Worm (Caenorhabditis elegans): ENCODE data around the gene srb-12.
A peak's percentile ranks its signal among the peaks of the same experiment; 100 is the strongest.

Gene srb-12

ce11 chrII:5142619-5143018, 11.8 kb downstream of the srb-12 start, which contains the start of gene F58A6.1:
TSS of gene F58A6.1 (plus strand) at chrII:5142919.
- TF ChIP-seq sma-9 (GFP tag; optimal IDR thresholded peaks at IDR 0.05), result no peak
- TF ChIP-seq sma-9 (tag; optimal IDR thresholded peaks at IDR 0.05), result no peak
- no peak for TF ChIP-seq lin-11 (tag; optimal IDR thresholded peaks at IDR 0.05)
- no peak for TF ChIP-seq nhr-10 (tag; optimal IDR thresholded peaks at IDR 0.05)
- TF ChIP-seq nhr-23 (tag; optimal IDR thresholded peaks at IDR 0.05), result no peak
- TF ChIP-seq nhr-12 (tag; optimal IDR thresholded peaks at IDR 0.05), result no peak
- no peak for TF ChIP-seq sma-3 (GFP tag; optimal IDR thresholded peaks at IDR 0.05)
- TF ChIP-seq nhr-25 (tag; optimal IDR thresholded peaks at IDR 0.05), result no peak
- no peak for TF ChIP-seq fos-1 (tag; optimal IDR thresholded peaks at IDR 0.05)
- TF ChIP-seq nhr-6 (tag; optimal IDR thresholded peaks at IDR 0.05), result no peak
- no peak for TF ChIP-seq zag-1 (tag; optimal IDR thresholded peaks at IDR 0.05)
- no peak for TF ChIP-seq ceh-16 (tag; optimal IDR thresholded peaks at IDR 0.05)
- TF ChIP-seq nhr-129 (tag; optimal IDR thresholded peaks at IDR 0.05), result no peak
- no peak for TF ChIP-seq elt-1 (tag; optimal IDR thresholded peaks at IDR 0.05)
- TF ChIP-seq dmd-4 (tag; optimal IDR thresholded peaks at IDR 0.05), result no peak
- no peak for TF ChIP-seq lin-13 (GFP tag; optimal IDR thresholded peaks at IDR 0.05)
- TF ChIP-seq elt-3 (tag; optimal IDR thresholded peaks at IDR 0.05), result no peak
- TF ChIP-seq R02D3.7 (tag; optimal IDR thresholded peaks at IDR 0.05), result no peak

DNA sequence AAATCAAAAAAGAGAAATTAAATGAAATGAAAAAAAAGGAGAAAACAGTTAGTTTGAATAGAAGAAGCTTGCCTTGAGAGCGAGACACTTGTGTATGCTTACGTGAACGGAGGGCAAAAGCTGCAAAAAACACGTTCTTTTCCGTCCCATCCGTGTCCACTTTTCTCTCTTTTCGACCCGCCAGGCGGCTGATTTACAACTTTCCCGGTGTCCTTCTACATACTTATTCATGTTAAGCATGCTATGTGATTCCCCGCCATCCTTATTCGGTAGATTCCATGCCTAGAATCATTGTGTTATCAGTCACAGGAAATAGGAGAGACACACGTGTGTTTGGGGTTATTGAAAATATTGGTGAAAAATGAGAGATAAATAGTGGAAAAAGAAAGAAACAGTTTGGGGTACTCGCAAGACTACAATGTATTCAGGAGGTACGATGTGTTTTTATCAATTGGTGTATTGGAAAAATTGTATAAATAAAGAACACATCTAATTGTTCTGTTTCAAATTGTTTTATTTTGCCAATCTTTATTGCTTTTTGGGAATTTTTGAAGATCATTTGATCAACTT, 12.4 kb downstream of the srb-12 start, which contains the start of gene nas-29:
Gene nas-29 (minus strand): TSS at position 92 of the 570 bp plus-strand sequence.
- TF ChIP-seq lin-39 (tag; optimal IDR thresholded peaks at IDR 0.05) (no peak), unc-39 (tag; optimal IDR thresholded peaks at IDR 0.05) (no peak), alr-1 (tag; optimal IDR thresholded peaks at IDR 0.05) (no peak), nhr-12 (tag; optimal IDR thresholded peaks at IDR 0.05) (no peak), nhr-23 (tag; optimal IDR thresholded peaks at IDR 0.05) (no peak), ztf-4 (tag; optimal IDR thresholded peaks at IDR 0.05) (no peak), ZK546.5 (tag; optimal IDR thresholded peaks at IDR 0.05) (no peak), mbf-1 (tag; optimal IDR thresholded peaks at IDR 0.05) (no peak), elt-3 (tag; optimal IDR thresholded peaks at IDR 0.05) (no peak), nhr-129 (tag; optimal IDR thresholded peaks at IDR 0.05) (no peak), R02D3.7 (tag; optimal IDR thresholded peaks at IDR 0.05) (no peak), ztf-1 (GFP tag; conservative IDR thresholded peaks at IDR 0.05) (no peak), lsy-2 (tag; optimal IDR thresholded peaks at IDR 0.05) (no peak), ama-1 (optimal IDR thresholded peaks at IDR 0.05) (no peak), F13H6.1 (tag; optimal IDR thresholded peaks at IDR 0.05) (peak; percentile 28), blmp-1 (tag; optimal IDR thresholded peaks at IDR 0.05; ENCODE audit: insufficient read depth) (no peak), fos-1 (tag; optimal IDR thresholded peaks at IDR 0.05) (peak; percentile 70), aly-2 (tag; optimal IDR thresholded peaks at IDR 0.05) (no peak), lin-11 (tag; optimal IDR thresholded peaks at IDR 0.05) (no peak), C34F6.9 (tag; optimal IDR thresholded peaks at IDR 0.05) (no peak), nhr-21 (tag; optimal IDR thresholded peaks at IDR 0.05) (peak; percentile 37), peb-1 (tag; optimal IDR thresholded peaks at IDR 0.05) (no peak), nhr-77 (tag; optimal IDR thresholded peaks at IDR 0.05) (no peak), elt-1 (tag; optimal IDR thresholded peaks at IDR 0.05) (no peak), skn-1 (tag; optimal IDR thresholded peaks at IDR 0.05) (no peak), egl-27 (tag; optimal IDR thresholded peaks at IDR 0.05) (no peak), mab-5 (tag; optimal IDR thresholded peaks at IDR 0.05) (no peak), nhr-11 (tag; optimal IDR thresholded peaks at IDR 0.05) (no peak), nhr-6 (tag; optimal IDR thresholded peaks at IDR 0.05) (no peak), lin-13 (GFP tag; optimal IDR thresholded peaks at IDR 0.05) (no peak), nhr-10 (tag; optimal IDR thresholded peaks at IDR 0.05) (no peak), ceh-16 (tag; optimal IDR thresholded peaks at IDR 0.05) (no peak), sma-9 (GFP tag; optimal IDR thresholded peaks at IDR 0.05) (peak; percentile 50), sma-9 (tag; optimal IDR thresholded peaks at IDR 0.05) (no peak), nhr-237 (tag; optimal IDR thresholded peaks at IDR 0.05) (no peak), unc-55 (GFP tag; optimal IDR thresholded peaks at IDR 0.05) (no peak), sma-3 (GFP tag; optimal IDR thresholded peaks at IDR 0.05) (peak; percentile 28), gmeb-1 (tag; optimal IDR thresholded peaks at IDR 0.05) (peak; percentile 29), ceh-82 (tag; optimal IDR thresholded peaks at IDR 0.05) (no peak), sem-4 (tag; optimal IDR thresholded peaks at IDR 0.05) (no peak), ztf-11 (tag; optimal IDR thresholded peaks at IDR 0.05) (no peak), dmd-4 (tag; optimal IDR thresholded peaks at IDR 0.05) (no peak), mdl-1 (tag; optimal IDR thresholded peaks at IDR 0.05) (peak in 1 of 2 experiments; percentile 6), snpc-4 (tag; optimal IDR thresholded peaks at IDR 0.05) (no peak), unc-62 (GFP tag; optimal IDR thresholded peaks at IDR 0.05) (no peak), crh-2 (tag; optimal IDR thresholded peaks at IDR 0.05) (peak; percentile 55), Y55F3AM.14 (GFP tag; optimal IDR thresholded peaks at IDR 0.05) (no peak), nhr-25 (tag; optimal IDR thresholded peaks at IDR 0.05) (no peak), zag-1 (tag; optimal IDR thresholded peaks at IDR 0.05) (no peak)

Data from whole organism, L2 larva.